Worm (Caenorhabditis elegans) whole organism, young adult: Measurements from ENCODE around the gene dot-1.4.

Experiments used
- F23B12.7 ChIP-seq: sonication (generic microtip); optimal IDR thresholded peaks from 2 replicates; lab custom pipeline; 2017; ENCODE audit warnings: missing genetic modification characterization, mild to moderate bottlenecking, missing compliant biosample characterization, antibody characterized with exemption, moderate library complexity; ENCODE audit not compliant: insufficient read depth
- F37B4.10 ChIP-seq: fragments of 200-800 bp; sonication (Bioruptor generic); IDR thresholded peaks from 2 replicates; pipeline ENCODE4 v1.3.6; 2022; ENCODE audit warnings: missing genetic modification characterization, missing compliant biosample characterization
- F55B11.4 ChIP-seq: sonication (generic microtip); optimal IDR thresholded peaks from 2 replicates; lab custom pipeline; 2016; ENCODE audit warnings: missing compliant biosample characterization, missing genetic modification characterization, borderline replicate concordance; ENCODE audit not compliant: insufficient read depth
- K11D2.4 ChIP-seq: fragments of 200-800 bp; sonication (Bioruptor generic); IDR thresholded peaks from 2 replicates; pipeline ENCODE4 v1.3.6; 2022; ENCODE audit warnings: missing genetic modification reagents, missing genetic modification characterization, missing compliant biosample characterization
- K12H6.12 ChIP-seq: fragments of 200-800 bp; sonication (Bioruptor generic); optimal IDR thresholded peaks from 2 replicates; lab custom pipeline; 2018; ENCODE audit warnings: mild to moderate bottlenecking, missing genetic modification characterization, missing compliant biosample characterization
- T26A5.8 ChIP-seq: sonication (generic microtip); optimal IDR thresholded peaks from 2 replicates; lab custom pipeline; 2016; ENCODE audit warnings: missing genetic modification characterization, missing compliant biosample characterization
- Y56A3A.18 ChIP-seq: fragments of 200-800 bp; sonication (Bioruptor generic); IDR thresholded peaks from 2 replicates; pipeline ENCODE4 v1.3.6; 2022; ENCODE audit warnings: missing genetic modification reagents, missing genetic modification characterization, missing compliant biosample characterization
- Y95B8A.8 ChIP-seq: fragments of 200-800 bp; sonication (Bioruptor generic); IDR thresholded peaks from 2 replicates; pipeline ENCODE4 v1.3.6; 2022; ENCODE audit warnings: missing genetic modification reagents, missing genetic modification characterization, missing compliant biosample characterization
- ZK185.1 ChIP-seq: sonication (generic microtip); optimal IDR thresholded peaks from 2 replicates; lab custom pipeline; 2016; ENCODE audit warnings: mild to moderate bottlenecking, missing genetic modification characterization, missing compliant biosample characterization; ENCODE audit not compliant: poor library complexity, severe bottlenecking
- aptf-3 ChIP-seq: fragments of 200-800 bp; sonication (Bioruptor generic); IDR thresholded peaks from 2 replicates; pipeline ENCODE4 v1.3.6; 2022; ENCODE audit warnings: missing genetic modification characterization, missing compliant biosample characterization
- bed-2 ChIP-seq: fragments of 200-800 bp; sonication (Bioruptor generic); IDR thresholded peaks from 2 replicates; pipeline ENCODE4 v1.3.6; 2022; ENCODE audit warnings: missing genetic modification reagents, missing genetic modification characterization, missing compliant biosample characterization
- ccch-3 ChIP-seq: fragments of 200-800 bp; sonication (Bioruptor generic); optimal IDR thresholded peaks from 2 replicates; lab custom pipeline; 2018; ENCODE audit warnings: mild to moderate bottlenecking, missing genetic modification characterization, missing compliant biosample characterization
- cebp-2 ChIP-seq: fragments of 200-800 bp; sonication (Bioruptor generic); IDR thresholded peaks from 2 replicates; pipeline ENCODE4 v1.3.6; 2022; ENCODE audit warnings: missing genetic modification characterization, missing compliant biosample characterization
- ceh-27 ChIP-seq: fragments of 200-800 bp; sonication (Bioruptor generic); optimal IDR thresholded peaks from 2 replicates; lab custom pipeline; 2018; ENCODE audit warnings: mild to moderate bottlenecking, missing genetic modification characterization, moderate library complexity, missing compliant biosample characterization
- dox-1 ChIP-seq: fragments of 200-800 bp; sonication (Bioruptor generic); IDR thresholded peaks from 2 replicates; pipeline ENCODE4 v1.3.6; 2022; ENCODE audit warnings: missing genetic modification reagents, missing genetic modification characterization, missing compliant biosample characterization
- dpl-1 ChIP-seq: fragments of 150-350 bp; optimal IDR thresholded peaks from 2 replicates; lab custom pipeline; 2014; ENCODE audit warnings: missing biosample characterization, missing genetic modification reagents, missing genetic modification characterization
- efl-1 ChIP-seq: fragments of 150-350 bp; optimal IDR thresholded peaks from 2 replicates; lab custom pipeline; 2014; ENCODE audit warnings: missing biosample characterization, missing genetic modification reagents, missing genetic modification characterization
- ets-4 ChIP-seq: fragments of 200-800 bp; sonication (Bioruptor generic); optimal IDR thresholded peaks from 2 replicates; lab custom pipeline; 2018; ENCODE audit warnings: mild to moderate bottlenecking, missing genetic modification characterization, missing compliant biosample characterization
- fkh-3 ChIP-seq: sonication (generic microtip); optimal IDR thresholded peaks from 2 replicates; lab custom pipeline; 2016; ENCODE audit warnings: mild to moderate bottlenecking, missing genetic modification characterization, missing compliant biosample characterization
- lin-26 ChIP-seq: fragments of 200-800 bp; sonication (Bioruptor generic); IDR thresholded peaks from 2 replicates; pipeline ENCODE4 v1.3.6; 2022; ENCODE audit warnings: missing genetic modification reagents, missing genetic modification characterization, missing compliant biosample characterization
- lir-1 ChIP-seq: fragments of 200-800 bp; sonication (Bioruptor generic); conservative IDR thresholded peaks from 2 replicates; pipeline ENCODE4 v1.3.6; 2022; ENCODE audit warnings: missing genetic modification reagents, missing genetic modification characterization, missing compliant biosample characterization
- lsl-1 ChIP-seq: fragments of 200-800 bp; sonication (Bioruptor generic); optimal IDR thresholded peaks from 2 replicates; lab custom pipeline; 2018; ENCODE audit warnings: mild to moderate bottlenecking, missing genetic modification characterization, moderate library complexity, missing compliant biosample characterization
- madf-10 ChIP-seq: sonication (generic microtip); optimal IDR thresholded peaks from 2 replicates; lab custom pipeline; 2016; ENCODE audit warnings: mild to moderate bottlenecking, missing genetic modification characterization, missing compliant biosample characterization
- madf-6 ChIP-seq: fragments of 200-800 bp; sonication (Bioruptor generic); IDR thresholded peaks from 2 replicates; pipeline ENCODE4 v1.3.6; 2022; ENCODE audit warnings: missing genetic modification reagents, missing genetic modification characterization, missing compliant biosample characterization
- mcd-1 ChIP-seq: fragments of 200-800 bp; sonication (Bioruptor generic); IDR thresholded peaks from 2 replicates; pipeline ENCODE4 v1.3.6; 2022; ENCODE audit warnings: missing genetic modification reagents, missing genetic modification characterization, missing compliant biosample characterization
- mel-28 ChIP-seq: sonication (generic microtip); optimal IDR thresholded peaks from 2 replicates; lab custom pipeline; 2016; ENCODE audit warnings: borderline replicate concordance, mild to moderate bottlenecking, missing genetic modification characterization, missing compliant biosample characterization
- nhr-120 ChIP-seq: fragments of 200-800 bp; sonication (Bioruptor generic); IDR thresholded peaks from 2 replicates; pipeline ENCODE4 v1.3.6; 2022; ENCODE audit warnings: missing genetic modification characterization, missing compliant biosample characterization
- nhr-27 ChIP-seq: fragments of 200-800 bp; sonication (Bioruptor generic); optimal IDR thresholded peaks from 2 replicates; lab custom pipeline; 2018; ENCODE audit warnings: mild to moderate bottlenecking, missing genetic modification characterization, moderate library complexity, missing compliant biosample characterization
- nhr-90 ChIP-seq: sonication (generic microtip); optimal IDR thresholded peaks from 2 replicates; lab custom pipeline; 2016; ENCODE audit warnings: missing genotype, mild to moderate bottlenecking, missing genetic modification characterization, missing compliant biosample characterization
- pbrm-1 ChIP-seq: fragments of 200-800 bp; sonication (Bioruptor generic); IDR thresholded peaks from 2 replicates; pipeline ENCODE4 v1.3.6; 2022; ENCODE audit warnings: missing genetic modification reagents, missing genetic modification characterization, missing compliant biosample characterization
- pha-4 ChIP-seq: fragments of 150-350 bp; sonication (generic microtip); optimal IDR thresholded peaks from 2 replicates; lab custom pipeline; 2014; ENCODE audit warnings: missing biosample characterization, missing genetic modification reagents, missing genetic modification characterization
- sdz-38 ChIP-seq: sonication (generic microtip); optimal IDR thresholded peaks from 2 replicates; lab custom pipeline; 2016; ENCODE audit warnings: missing genotype, missing genetic modification characterization, missing compliant biosample characterization
- snpc-1.3 ChIP-seq: sonication (generic microtip); optimal IDR thresholded peaks from 2 replicates; lab custom pipeline; 2017; ENCODE audit warnings: missing genetic modification characterization, mild to moderate bottlenecking, missing compliant biosample characterization, antibody characterized with exemption, moderate library complexity, missing genotype, missing genetic modification reagents; ENCODE audit not compliant: insufficient read depth
- snpc-4 ChIP-seq, 5 experiments: fragments of 150-350 bp in 1 of 5; sonication (generic microtip) in 4 of 5; optimal IDR thresholded peaks; 2 replicates each; lab custom pipeline; 2014 to 2018; ENCODE audit warnings: missing genetic modification characterization in 5 of 5, missing biosample characterization in 3 of 5, antibody characterized with exemption in 2 of 5, mild to moderate bottlenecking in 2 of 5, missing compliant biosample characterization in 2 of 5, missing genotype in 2 of 5, moderate library complexity in 2 of 5, missing genetic modification reagents in 1 of 5
- tbx-9 ChIP-seq: sonication (generic microtip); optimal IDR thresholded peaks from 2 replicates; lab custom pipeline; 2016; ENCODE audit warnings: borderline replicate concordance, missing genetic modification characterization, inconsistent platforms, missing compliant biosample characterization
- tlf-1 ChIP-seq: fragments of 200-800 bp; sonication (Bioruptor generic); optimal IDR thresholded peaks from 2 replicates; lab custom pipeline; 2018; ENCODE audit warnings: mild to moderate bottlenecking, missing genetic modification characterization, missing compliant biosample characterization

The dot-1.4 gene

DNA sequence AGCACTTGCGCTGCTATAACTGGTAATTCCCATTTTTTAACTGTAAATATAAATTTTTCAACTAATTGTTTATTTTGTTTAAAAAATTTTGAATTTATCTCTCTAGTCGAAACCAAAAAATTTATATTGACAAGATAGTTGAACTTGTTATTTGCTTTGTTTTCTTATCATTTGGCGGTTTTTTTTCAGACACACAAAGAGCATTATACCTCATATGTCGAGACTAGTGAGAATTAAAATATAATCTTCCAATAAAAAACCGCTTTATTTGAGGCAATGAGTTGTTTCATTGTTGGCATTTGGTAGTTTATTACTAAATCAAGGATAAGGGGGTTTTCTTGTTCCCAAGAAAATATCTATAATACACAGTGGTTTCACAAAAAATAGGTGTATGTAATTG is 23.2 kb downstream of the dot-1.4 start:
- TF ChIP-seq K12H6.12 (tag; lab: Kevin White, UChicago) (no peak), madf-10 (tag; lab: Kevin White, UChicago) (no peak), Y56A3A.18 (GFP tag; lab: Robert Waterston, UW) (no peak), tbx-9 (tag; lab: Kevin White, UChicago) (no peak), pha-4 (tag; lab: Kevin White, UChicago) (no peak), K11D2.4 (GFP tag; lab: Robert Waterston, UW) (no peak), F55B11.4 (no peak), Y95B8A.8 (GFP tag; lab: Robert Waterston, UW) (no peak), ZK185.1 (tag; lab: Kevin White, UChicago) (no peak), bed-2 (GFP tag; lab: Robert Waterston, UW) (no peak)

DNA sequence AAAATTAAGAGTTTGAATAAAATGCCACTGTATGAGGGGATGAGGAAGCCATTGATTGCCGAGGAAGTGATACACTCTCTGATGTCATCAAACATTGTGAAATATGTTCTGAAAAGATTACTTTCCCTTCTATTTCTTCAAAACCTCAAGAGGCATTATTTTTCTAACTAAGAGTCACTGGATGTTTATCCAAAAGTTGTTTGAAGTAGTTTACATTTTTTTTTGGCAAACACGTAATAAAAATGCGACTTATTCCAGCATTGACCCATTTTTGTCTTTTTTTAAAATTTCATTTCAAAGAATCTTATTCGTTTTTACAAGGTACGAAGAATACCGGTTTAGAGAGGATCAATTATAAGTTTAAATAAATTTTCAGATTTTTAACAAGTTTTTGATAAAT is 24.2 kb downstream of the dot-1.4 start, which contains the start of gene Y62H9A.11:
TSS of gene Y62H9A.11 (minus strand) at position 101 of the 400 bp plus-strand sequence.
- no peak for TF ChIP-seq F37B4.10 (GFP tag; lab: Robert Waterston, UW)
- TF ChIP-seq ceh-27, result no peak
- no peak for TF ChIP-seq Y56A3A.18 (GFP tag; lab: Robert Waterston, UW)
- TF ChIP-seq ccch-3 (GFP tag; lab: Kevin White, UChicago), result no peak
- no peak for TF ChIP-seq dpl-1 (GFP tag; lab: Kevin White, UChicago)
- no peak for TF ChIP-seq cebp-2 (GFP tag; lab: Robert Waterston, UW)
- TF ChIP-seq dox-1 (GFP tag; lab: Robert Waterston, UW), result no peak
- no peak for TF ChIP-seq lin-26 (GFP tag; lab: Robert Waterston, UW)
- TF ChIP-seq ets-4, result no peak

DNA sequence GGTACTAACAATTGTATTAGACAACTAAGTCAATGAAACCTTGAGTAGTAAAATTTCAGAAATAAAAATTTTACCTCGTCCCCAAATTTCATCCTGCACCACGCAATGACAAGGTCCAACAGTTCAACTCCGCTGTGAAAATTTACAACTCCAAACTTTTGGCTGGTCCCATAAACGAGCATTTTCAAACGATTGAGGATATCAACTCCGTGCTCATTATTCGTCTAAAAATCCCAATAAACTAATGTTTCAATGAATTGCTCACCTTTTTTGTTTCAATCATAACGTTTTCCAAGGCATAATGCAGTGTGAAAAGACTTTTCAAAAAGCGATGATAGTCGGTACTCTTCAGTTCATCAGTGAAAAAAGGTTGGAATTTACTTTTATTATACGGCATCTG is 24.8 kb downstream of the dot-1.4 start:
- TF ChIP-seq snpc-4 (GFP tag; optimal IDR thresholded peaks at IDR 0.05; lab: Kevin White, UChicago) (no peak), snpc-4 (tag; optimal IDR thresholded peaks at IDR 0.05; lab: Kevin White, UChicago) (no peak), nhr-27 (tag; lab: Kevin White, UChicago) (no peak), madf-6 (GFP tag; lab: Robert Waterston, UW) (no peak), tlf-1 (GFP tag; lab: Kevin White, UChicago) (no peak), snpc-1.3 (tag; lab: Kevin White, UChicago) (no peak), nhr-90 (tag; lab: Kevin White, UChicago) (no peak), efl-1 (GFP tag; lab: Kevin White, UChicago) (no peak), madf-10 (tag; lab: Kevin White, UChicago) (no peak), lsl-1 (GFP tag; lab: Kevin White, UChicago) (no peak), lir-1 (GFP tag; lab: Robert Waterston, UW) (no peak), aptf-3 (GFP tag; lab: Robert Waterston, UW) (no peak), nhr-120 (GFP tag; lab: Robert Waterston, UW) (no peak), T26A5.8 (tag; lab: Kevin White, UChicago) (no peak), mcd-1 (GFP tag; lab: Robert Waterston, UW) (no peak), fkh-3 (tag; lab: Kevin White, UChicago) (no peak), mel-28 (no peak), F23B12.7 (no peak), cebp-2 (GFP tag; lab: Robert Waterston, UW) (no peak), pbrm-1 (GFP tag; lab: Robert Waterston, UW) (no peak), sdz-38 (tag; lab: Kevin White, UChicago) (no peak)
